Fruit fly (Drosophila melanogaster): ENCODE measurements around the gene CG14227.

CG14227 gene

DNA sequence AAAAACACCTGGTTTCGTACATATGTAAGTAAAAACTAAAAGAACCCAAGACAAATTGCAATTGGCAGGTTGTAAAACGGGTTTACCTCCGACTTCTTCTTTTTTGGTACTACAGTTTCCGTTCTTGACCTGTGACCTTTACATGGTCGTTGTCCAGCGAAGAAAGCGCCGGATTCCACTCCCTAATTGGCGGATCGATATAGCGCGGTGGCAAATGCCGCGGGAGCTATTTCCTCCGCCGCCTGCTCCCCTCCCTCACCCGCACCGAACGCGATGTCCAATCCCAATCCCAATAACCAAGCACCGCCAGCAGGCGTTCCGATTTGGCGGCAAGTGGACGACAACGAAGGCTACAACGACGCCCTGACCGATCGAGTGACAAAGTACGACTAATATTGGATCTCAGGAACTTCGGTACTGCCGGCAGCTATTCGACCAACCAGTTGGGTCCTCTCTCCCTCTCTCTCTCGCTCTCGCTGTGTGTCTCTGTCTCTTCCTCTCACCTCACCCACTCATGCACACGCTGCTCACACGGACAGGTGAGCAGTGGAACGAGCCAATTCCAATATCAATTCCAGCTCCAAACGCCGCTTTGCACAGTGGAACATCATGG, 26.1 kb downstream of the CG14227 start:
- peak; percentile 48 for TF ChIP-seq CG17801 (GFP tag; optimal IDR thresholded peaks at IDR 0.05; ENCODE audit: partially characterized antibody)

DNA sequence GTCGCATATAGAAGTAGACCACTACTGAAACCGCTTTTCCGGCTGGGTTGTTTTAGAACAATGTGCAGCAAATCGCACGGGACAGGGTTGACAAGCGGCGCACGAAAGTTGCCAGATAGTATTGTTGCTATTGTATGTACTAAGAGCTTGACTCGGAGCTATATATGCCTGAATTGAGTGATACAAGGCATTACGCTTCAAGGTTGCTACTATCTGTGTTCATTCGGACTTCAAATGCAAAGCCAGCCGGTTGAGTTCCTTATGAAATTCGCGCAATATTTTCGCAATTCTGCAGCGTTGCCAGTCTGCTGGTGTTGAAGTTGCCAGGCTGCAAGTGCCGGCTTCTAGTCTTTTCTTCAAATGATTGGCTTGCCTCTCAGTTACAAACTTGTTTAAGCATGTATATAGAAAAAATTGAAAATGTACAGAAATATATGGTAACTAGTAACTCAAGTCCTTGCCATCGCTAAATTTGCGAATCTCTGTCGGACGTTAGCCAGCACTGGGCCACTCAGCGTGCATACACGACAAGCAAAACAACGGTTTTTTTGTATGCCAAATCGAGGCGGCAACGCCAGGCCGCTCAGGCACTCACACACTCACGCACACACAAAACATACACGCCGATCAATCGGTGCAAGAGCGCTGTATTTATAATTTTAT, 36.9 kb downstream of the CG14227 start, which contains the start of the genes Ranbp21 and Elys:
Gene Ranbp21 (minus strand): TSS at position 513 of the 663 bp plus-strand sequence.
Gene Elys (plus strand): TSS at position 549 of the 663 bp plus-strand sequence.
- peak; percentile 13 for TF ChIP-seq CG17801 (GFP tag; optimal IDR thresholded peaks at IDR 0.05; ENCODE audit: partially characterized antibody)

DNA sequence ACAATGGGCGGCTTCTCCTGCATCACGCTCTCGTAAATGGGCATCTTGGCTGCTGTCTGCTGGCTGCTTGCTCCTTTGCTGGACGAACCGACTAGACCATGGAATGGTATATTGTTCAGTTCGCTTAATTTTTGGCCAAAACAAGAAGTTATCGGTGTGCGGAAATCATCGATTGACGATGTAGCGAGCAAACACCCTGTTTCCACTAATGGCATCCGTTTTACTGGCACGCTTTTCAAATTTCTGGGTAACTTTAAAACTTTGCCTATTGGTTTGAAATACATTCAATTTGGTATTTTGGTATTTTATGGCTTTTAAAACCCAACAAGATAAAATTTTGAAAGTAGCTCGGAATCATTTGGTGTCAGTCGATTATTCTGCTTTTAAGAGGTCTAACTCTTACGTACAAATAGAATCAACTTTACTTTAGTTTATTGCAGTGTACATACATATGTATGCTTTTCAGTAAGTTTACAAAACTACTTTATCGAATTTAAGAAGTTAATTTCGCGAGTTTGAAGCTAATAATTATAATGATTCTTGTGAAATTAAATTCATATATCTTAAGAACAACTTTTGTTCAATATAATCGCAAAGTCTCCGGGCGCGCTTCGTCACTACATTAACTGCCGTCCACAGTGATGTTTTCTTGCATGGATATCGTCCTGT, 42.7 kb downstream of the CG14227 start, which contains the start of gene Arp10:
Gene Arp10 (minus strand): TSS at position 304 of the 669 bp plus-strand sequence.
- TF ChIP-seq CG17801 (GFP tag; optimal IDR thresholded peaks at IDR 0.05; ENCODE audit: partially characterized antibody) = no peak

DNA sequence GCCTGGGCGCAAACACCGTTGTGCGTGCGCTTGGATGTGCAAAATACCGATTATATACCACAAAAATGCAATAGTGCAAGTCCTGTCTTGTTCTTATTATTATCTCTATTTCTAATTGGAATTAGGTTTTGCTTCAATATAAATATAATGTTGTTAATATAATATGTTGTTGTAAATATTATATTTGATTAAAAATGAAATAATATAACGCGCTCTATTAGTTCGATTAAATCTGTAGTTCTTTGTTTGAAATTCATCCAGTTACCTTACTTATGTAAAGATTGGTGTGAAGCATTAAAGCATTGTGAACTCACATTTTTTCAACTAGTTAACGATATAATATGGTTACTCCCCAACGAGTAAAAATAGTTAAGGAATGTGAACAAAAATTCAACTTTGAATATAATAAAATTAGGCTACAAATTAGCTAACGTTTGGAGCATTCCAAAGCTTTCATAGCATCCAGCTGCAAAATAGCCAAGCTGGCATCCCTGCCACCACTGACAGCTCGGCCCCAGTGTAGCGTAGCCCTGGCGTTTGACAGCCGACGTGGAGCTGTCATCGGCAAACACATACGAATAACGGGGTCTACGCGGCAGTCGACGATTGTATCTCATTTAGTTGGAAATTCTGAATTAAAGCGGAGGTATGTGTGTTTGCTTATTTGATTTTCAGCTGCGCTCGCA, 45.8 kb downstream of the CG14227 start, which contains the start of the genes CG12237 and Sec61gamma:
Gene CG12237 (minus strand): TSS at position 51 of the 686 bp plus-strand sequence.
Gene Sec61gamma (plus strand): TSS at position 509 of the 686 bp plus-strand sequence.
- peak; percentile 45 for TF ChIP-seq CG17801 (GFP tag; optimal IDR thresholded peaks at IDR 0.05; ENCODE audit: partially characterized antibody)

DNA sequence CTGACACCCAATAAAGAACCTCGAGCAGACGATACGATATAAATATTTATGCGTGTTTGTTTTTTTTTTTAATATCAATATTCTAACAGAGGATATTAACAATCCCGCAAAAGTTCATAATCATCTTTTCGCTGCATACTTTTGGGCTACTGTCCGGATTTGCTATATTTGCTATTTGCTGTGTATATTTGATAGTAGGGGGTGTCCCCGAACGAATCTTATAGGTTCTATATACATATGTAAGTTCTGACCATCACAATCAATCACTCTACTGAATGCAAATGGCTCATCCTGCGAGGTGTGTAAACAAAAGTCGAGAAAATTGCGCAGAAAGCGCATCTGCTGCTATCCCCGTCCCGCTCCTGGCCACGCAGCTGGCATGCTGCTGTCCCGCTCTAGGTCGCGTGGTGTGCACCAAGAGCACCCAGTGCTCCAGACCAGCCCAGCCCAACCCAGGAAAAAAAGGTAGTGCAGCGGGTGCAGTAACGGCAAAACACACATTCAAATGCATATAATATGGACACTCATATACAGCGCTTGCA, 48.0 kb downstream of the CG14227 start:
- TF ChIP-seq CG17801 (GFP tag; optimal IDR thresholded peaks at IDR 0.05; ENCODE audit: partially characterized antibody) = no peak

DNA sequence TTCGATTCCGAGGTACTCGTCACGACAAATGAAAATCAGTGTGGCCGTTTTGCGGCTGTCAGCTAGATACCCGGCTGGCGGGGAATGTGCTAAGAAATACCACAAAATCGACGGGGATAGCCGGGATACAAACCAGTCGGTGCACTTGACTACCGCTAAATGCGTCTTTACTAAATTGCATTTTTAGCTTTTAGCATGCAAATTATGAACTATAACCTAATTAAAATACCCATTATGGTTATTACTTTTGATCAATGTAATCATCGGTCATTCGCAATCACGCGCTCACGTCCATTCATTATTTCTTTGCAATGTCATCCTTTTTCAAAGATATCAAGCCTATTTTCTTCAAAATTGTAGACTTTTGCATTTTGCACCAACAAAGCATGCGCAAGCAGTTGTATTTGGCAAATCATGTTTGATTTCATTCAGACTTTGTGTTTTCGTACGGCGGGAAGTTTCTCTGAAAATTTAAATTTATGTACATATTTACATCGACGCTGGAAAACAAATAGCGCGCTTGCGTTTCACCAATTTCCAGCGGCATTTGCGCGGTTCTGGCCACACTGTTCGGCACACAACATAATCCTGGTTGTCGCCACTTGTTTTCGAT, 50.3 kb downstream of the CG14227 start, which contains the start of gene Rcd-1:
Gene Rcd-1 (plus strand): TSS at position 440 of the 613 bp plus-strand sequence.
- TF ChIP-seq CG17801 (GFP tag; optimal IDR thresholded peaks at IDR 0.05; ENCODE audit: partially characterized antibody) = no peak
